Worm (Caenorhabditis elegans): ENCODE measurements around the gene F09C8.2.

The F09C8.2 gene

DNA sequence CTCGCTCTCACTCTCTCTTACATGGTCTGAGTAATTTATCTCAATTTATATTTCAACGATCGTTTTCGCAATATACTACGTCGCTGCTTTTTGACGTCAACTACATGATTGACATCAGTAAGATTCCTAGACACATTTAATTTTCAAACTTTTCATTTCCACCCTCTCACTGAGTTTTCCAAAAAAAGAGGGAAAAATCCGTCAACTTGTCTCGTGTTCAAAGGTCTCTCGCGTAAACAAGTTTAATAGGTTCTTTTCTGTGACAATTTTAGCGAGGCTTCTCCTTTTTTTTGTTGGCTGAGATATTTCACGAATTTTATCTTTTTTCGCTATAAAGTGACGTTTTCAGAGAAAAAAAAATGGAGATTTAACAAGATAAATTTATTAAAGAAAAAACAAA, 32.8 kb downstream of the F09C8.2 start:
- TF ChIP-seq ZK546.5 (tag; optimal IDR thresholded peaks at IDR 0.05) (no peak), fkh-10 (GFP tag; optimal IDR thresholded peaks at IDR 0.05) (peak; percentile 66), aha-1 (tag) (peak; percentile 21), tag-97 (GFP tag; IDR thresholded peaks at IDR 0.05) (no peak), nhr-11 (tag; optimal IDR thresholded peaks at IDR 0.05) (no peak), spr-1 (tag; optimal IDR thresholded peaks at IDR 0.05) (no peak), T20F7.1 (GFP tag; optimal IDR thresholded peaks at IDR 0.05) (no peak)

DNA sequence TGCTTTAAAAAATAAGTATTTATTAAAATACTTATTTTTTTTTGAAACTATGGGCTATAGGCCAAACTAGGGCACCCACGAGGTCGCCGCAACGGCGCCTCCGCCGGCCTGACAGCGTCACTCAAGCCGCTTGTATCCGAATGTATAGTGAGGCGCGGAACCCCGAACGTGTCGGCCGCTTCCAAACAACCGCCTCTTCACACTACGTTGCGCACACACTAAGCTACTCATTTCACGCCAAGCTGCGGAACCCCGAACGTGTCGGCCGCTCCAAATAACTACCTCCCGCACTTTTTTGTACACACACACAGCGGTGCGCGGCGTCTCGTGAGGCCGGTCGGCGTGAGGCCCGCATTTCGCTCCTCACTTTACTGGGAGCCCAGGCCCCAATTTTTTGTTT, 33.9 kb downstream of the F09C8.2 start:
- TF ChIP-seq daf-12 (tag; optimal IDR thresholded peaks at IDR 0.05) (no peak), dmd-8 (GFP tag; IDR thresholded peaks at IDR 0.05) (0 out of 2 replicates have a peak, but pooled peaks have one; percentile 49), F37D6.2 (tag; optimal IDR thresholded peaks at IDR 0.05) (no peak), aha-1 (tag) (no peak), saeg-2 (GFP tag; IDR thresholded peaks at IDR 0.05) (0 out of 2 replicates have a peak, but pooled peaks have one; percentile 29), mdl-1 (tag; optimal IDR thresholded peaks at IDR 0.05) (no peak), set-16 (GFP tag; IDR thresholded peaks at IDR 0.05) (peak; percentile 73), D1046.2 (GFP tag; IDR thresholded peaks at IDR 0.05) (0 out of 2 replicates have a peak, but pooled peaks have one; percentile 44)

ce11 chrX:16105863-16106262, 41.0 kb downstream of the F09C8.2 start:
- TF ChIP-seq ceh-82 (tag; optimal IDR thresholded peaks at IDR 0.05), result no peak
- TF ChIP-seq ceh-62 (tag; optimal IDR thresholded peaks at IDR 0.05), result no peak
- TF ChIP-seq daf-12 (tag; optimal IDR thresholded peaks at IDR 0.05), result no peak
- no peak for TF ChIP-seq nhr-48 (tag; optimal IDR thresholded peaks at IDR 0.05)
- no peak for TF ChIP-seq F37D6.2 (tag; optimal IDR thresholded peaks at IDR 0.05)
- no peak for TF ChIP-seq mdl-1 (tag; optimal IDR thresholded peaks at IDR 0.05)
- TF ChIP-seq unc-62 (GFP tag; optimal IDR thresholded peaks at IDR 0.05 in 1 of 2), result peak in 1 of 2 experiments; percentile 96
- no peak for TF ChIP-seq unc-62 (tag; optimal IDR thresholded peaks at IDR 0.05)
- no peak for TF ChIP-seq lin-38 (GFP tag; IDR thresholded peaks at IDR 0.05)

- TF ChIP-seq php-3 (GFP tag; IDR thresholded peaks at IDR 0.05) (no peak), spr-1 (tag; optimal IDR thresholded peaks at IDR 0.05) (no peak), T26A8.4 (GFP tag; IDR thresholded peaks at IDR 0.05) (no peak), aly-2 (tag; optimal IDR thresholded peaks at IDR 0.05) (no peak), lin-39 (tag; optimal IDR thresholded peaks at IDR 0.05) (no peak), lir-3 (tag; optimal IDR thresholded peaks at IDR 0.05) (no peak), mep-1 (tag; optimal IDR thresholded peaks at IDR 0.05) (no peak), zag-1 (tag; optimal IDR thresholded peaks at IDR 0.05) (no peak)
Measured at ce11 chrX:16103396-16103795, 43.4 kb downstream of the F09C8.2 start, which contains the start of gene ZK1073.2. TSS of gene ZK1073.2 (plus strand) at chrX:16103696.

- TF ChIP-seq egl-43 (GFP tag; IDR thresholded peaks at IDR 0.05), result 0 out of 2 replicates have a peak, but pooled peaks have one; percentile 27
- no peak for TF ChIP-seq lin-13 (GFP tag; optimal IDR thresholded peaks at IDR 0.05)
Measured at ce11 chrX:16099251-16099650, 47.6 kb downstream of the F09C8.2 start.

DNA sequence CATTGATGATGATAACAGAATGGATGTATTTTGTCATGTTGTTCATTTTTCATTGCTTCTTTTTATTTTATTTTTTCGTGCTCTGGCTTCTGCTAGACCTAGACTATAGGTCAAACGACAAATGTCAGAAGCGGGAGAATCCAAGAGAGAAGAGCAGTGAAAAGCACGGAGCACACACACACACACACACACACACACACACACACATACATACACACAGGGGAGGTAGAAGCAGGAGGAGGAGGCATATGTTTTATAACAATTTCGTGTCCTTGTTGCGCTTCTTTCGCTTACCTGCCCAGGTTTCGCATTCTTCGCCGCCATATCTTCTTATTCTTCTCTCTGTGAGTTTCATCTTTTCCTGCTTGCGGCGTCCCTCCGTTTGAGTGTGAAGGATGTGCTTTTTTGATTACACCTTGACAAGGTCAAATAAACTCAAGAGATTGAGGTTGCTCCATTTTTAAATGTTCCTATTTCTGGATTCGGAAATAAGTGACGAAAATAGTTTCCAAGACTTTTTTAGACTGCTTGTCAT, 48.7 kb downstream of the F09C8.2 start:
- peak; percentile 39 for TF ChIP-seq hlh-11 (tag; optimal IDR thresholded peaks at IDR 0.05)
- TF ChIP-seq nhr-42 (GFP tag; IDR thresholded peaks at IDR 0.05), result no peak
- TF ChIP-seq nhr-11 (tag; optimal IDR thresholded peaks at IDR 0.05), result peak; percentile 55
- TF ChIP-seq hif-1 (tag; optimal IDR thresholded peaks at IDR 0.05), result peak in 1 of 2 experiments; percentile 11
- TF ChIP-seq vab-7 (GFP tag; IDR thresholded peaks at IDR 0.05), result no peak
- no peak for TF ChIP-seq spr-3 (GFP tag; optimal IDR thresholded peaks at IDR 0.05)
- peak; percentile 77 for TF ChIP-seq aha-1 (tag)
- TF ChIP-seq nhr-28 (tag; optimal IDR thresholded peaks at IDR 0.05), result peak; percentile 24
- TF ChIP-seq ceh-82 (tag; optimal IDR thresholded peaks at IDR 0.05), result no peak
- TF ChIP-seq dmd-6 (GFP tag; IDR thresholded peaks at IDR 0.05), result 0 out of 2 replicates have a peak, but pooled peaks have one; percentile 12
